Fruit fly (Drosophila melanogaster): Measurements from ENCODE around the gene CG14312.

The CG14312 gene

dm6 chr3R:18298298-18298899 is 15.1 kb upstream of the CG14312 start (continued):
- TF ChIP-seq Ssrp (tag; optimal IDR thresholded peaks at IDR 0.05) (no peak), p53 (GFP tag; optimal IDR thresholded peaks at IDR 0.05) (no peak), croc (GFP tag; conservative IDR thresholded peaks at IDR 0.05) (no peak), CG4730 (GFP tag; IDR thresholded peaks at IDR 0.05) (no peak), Mad (GFP tag; optimal IDR thresholded peaks at IDR 0.05) (no peak), CG15514 (GFP tag; optimal IDR thresholded peaks at IDR 0.05) (peak; percentile 11), CG7745 (tag; optimal IDR thresholded peaks at IDR 0.05) (no peak), gsb-n (tag; optimal IDR thresholded peaks at IDR 0.05) (no peak), CG8089 (GFP tag; optimal IDR thresholded peaks at IDR 0.05) (peak; percentile 38), H15 (GFP tag; IDR thresholded peaks at IDR 0.05) (0 out of 3 replicates have a peak, but pooled peaks have one; percentile 6), CG9797 (GFP tag; optimal IDR thresholded peaks at IDR 0.05) (no peak), trh (GFP tag; optimal IDR thresholded peaks at IDR 0.05) (no peak), kay (GFP tag; optimal IDR thresholded peaks at IDR 0.05) (peak; percentile 83), sim (GFP tag; IDR thresholded peaks at IDR 0.05) (0 out of 2 replicates have a peak, but pooled peaks have one; percentile 50), CG11456 (GFP tag; IDR thresholded peaks at IDR 0.05) (no peak), CTCF (GFP tag; optimal IDR thresholded peaks at IDR 0.05) (no peak), btn (GFP tag; optimal IDR thresholded peaks at IDR 0.05) (no peak), BEAF-32 (GFP tag; optimal IDR thresholded peaks at IDR 0.05) (no peak), CG33213 (GFP tag; optimal IDR thresholded peaks at IDR 0.05) (peak; percentile 40), E2f1 (GFP tag; IDR thresholded peaks at IDR 0.05) (no peak), CG18476 (GFP tag; optimal IDR thresholded peaks at IDR 0.05) (no peak), Ets65A (GFP tag) (peak; percentile 61), al (GFP tag; IDR thresholded peaks at IDR 0.05) (no peak), CG9727 (GFP tag; optimal IDR thresholded peaks at IDR 0.05) (peak; percentile 6), Blimp-1 (GFP tag; optimal IDR thresholded peaks at IDR 0.05) (no peak), oc (tag; optimal IDR thresholded peaks at IDR 0.05) (no peak), fd64A (GFP tag; optimal IDR thresholded peaks at IDR 0.05) (no peak), nerfin-1 (tag; optimal IDR thresholded peaks at IDR 0.05) (peak; percentile 95), crol (GFP tag; IDR thresholded peaks at IDR 0.05) (peak; percentile 96), HLH4C (GFP tag; IDR thresholded peaks at IDR 0.05; ENCODE audit: partially characterized antibody) (no peak), Hand (GFP tag; optimal IDR thresholded peaks at IDR 0.05) (no peak), tin (GFP tag; optimal IDR thresholded peaks at IDR 0.05) (no peak), CG10565 (GFP tag; optimal IDR thresholded peaks at IDR 0.05) (no peak), Hey (tag; optimal IDR thresholded peaks at IDR 0.05) (peak; percentile 7), disco-r (GFP tag; optimal IDR thresholded peaks at IDR 0.05) (no peak), CG17385 (GFP tag; optimal IDR thresholded peaks at IDR 0.05) (peak; percentile 22), dm (GFP tag; optimal IDR thresholded peaks at IDR 0.05) (no peak), Dip3 (GFP tag; optimal IDR thresholded peaks at IDR 0.05) (peak; percentile 18), Neu2 (GFP tag; optimal IDR thresholded peaks at IDR 0.05; ENCODE audit: borderline replicate concordance) (no peak), CG14710 (tag; optimal IDR thresholded peaks at IDR 0.05) (no peak), lilli (GFP tag; optimal IDR thresholded peaks at IDR 0.05) (peak; percentile 25), kni (GFP tag; optimal IDR thresholded peaks at IDR 0.05) (no peak), Atf-2 (GFP tag; optimal IDR thresholded peaks at IDR 0.05) (no peak), CG13123 (GFP tag; optimal IDR thresholded peaks at IDR 0.05) (no peak), gce (GFP tag; IDR thresholded peaks at IDR 0.05) (no peak), CG3065 (GFP tag; optimal IDR thresholded peaks at IDR 0.05) (no peak), CG6254 (GFP tag; optimal IDR thresholded peaks at IDR 0.05) (no peak), otp (GFP tag; IDR thresholded peaks at IDR 0.05) (peak; percentile 70; the same call in 1 of the 3 replicates), CG10274 (GFP tag; optimal IDR thresholded peaks at IDR 0.05) (no peak), CG6272 (GFP tag; IDR thresholded peaks at IDR 0.05) (no peak), lmd (GFP tag; IDR thresholded peaks at IDR 0.05) (no peak), ap (GFP tag; IDR thresholded peaks at IDR 0.05) (no peak)
